Fruit fly (Drosophila melanogaster): ENCODE measurements around the gene CG42751.

CG42751 gene

DNA sequence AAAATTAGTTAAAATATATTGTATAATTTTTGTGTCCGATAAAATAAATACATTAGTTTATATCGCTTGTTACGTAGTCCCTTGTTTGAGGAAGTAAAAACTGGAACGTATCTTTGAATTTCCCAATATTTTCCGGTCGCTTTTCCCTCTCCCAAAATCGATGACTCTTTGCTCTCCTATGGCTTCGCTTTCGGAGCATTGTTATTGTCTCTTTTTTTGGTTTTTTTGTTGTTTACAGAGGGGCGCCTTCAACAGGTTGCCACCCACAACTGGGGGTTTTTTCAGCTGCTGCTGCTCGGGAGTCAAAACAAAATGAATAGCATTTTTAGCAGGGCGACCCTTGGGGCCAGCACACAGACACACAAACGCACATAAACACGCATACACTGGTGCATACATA lies 21.7 kb downstream of the CG42751 start:
- TF ChIP-seq h (GFP tag; optimal IDR thresholded peaks at IDR 0.05), result no peak
- no peak for TF ChIP-seq HLH106 (tag; optimal IDR thresholded peaks at IDR 0.05)
- TF ChIP-seq Vsx2 (GFP tag; optimal IDR thresholded peaks at IDR 0.05; ENCODE audit: partially characterized antibody), result no peak
- TF ChIP-seq Mio (GFP tag; optimal IDR thresholded peaks at IDR 0.05), result no peak
- no peak for TF ChIP-seq Hr78 (GFP tag; optimal IDR thresholded peaks at IDR 0.05)
- TF ChIP-seq OdsH (GFP tag; optimal IDR thresholded peaks at IDR 0.05), result no peak
- TF ChIP-seq Hnf4 (GFP tag; optimal IDR thresholded peaks at IDR 0.05), result no peak

- no peak for TF ChIP-seq usp (GFP tag; optimal IDR thresholded peaks at IDR 0.05)
- no peak for TF ChIP-seq CrebA (GFP tag; optimal IDR thresholded peaks at IDR 0.05; ENCODE audit: borderline replicate concordance)
- no peak for TF ChIP-seq psq (GFP tag; optimal IDR thresholded peaks at IDR 0.05)
- no peak for TF ChIP-seq Rel (GFP tag; optimal IDR thresholded peaks at IDR 0.05)
- TF ChIP-seq Rel (tag; optimal IDR thresholded peaks at IDR 0.05), result no peak
Observed at dm6 chr2L:11878812-11879328, 25.6 kb downstream of the CG42751 start.

- TF ChIP-seq Mio (GFP tag; optimal IDR thresholded peaks at IDR 0.05), result no peak
- TF ChIP-seq dmrt93B (GFP tag; optimal IDR thresholded peaks at IDR 0.05), result no peak
- no peak for TF ChIP-seq CrebA (GFP tag; optimal IDR thresholded peaks at IDR 0.05; ENCODE audit: borderline replicate concordance)
- TF ChIP-seq usp (GFP tag; optimal IDR thresholded peaks at IDR 0.05), result no peak
- no peak for TF ChIP-seq sage (GFP tag; optimal IDR thresholded peaks at IDR 0.05)
- TF ChIP-seq OdsH (GFP tag; optimal IDR thresholded peaks at IDR 0.05), result no peak
- no peak for TF ChIP-seq Hr83 (GFP tag; optimal IDR thresholded peaks at IDR 0.05; ENCODE audit: poor library complexity, severe bottlenecking)
- no peak for TF ChIP-seq N (GFP tag; optimal IDR thresholded peaks at IDR 0.05)
- no peak for TF ChIP-seq CG32264 (GFP tag; optimal IDR thresholded peaks at IDR 0.05)
- no peak for TF ChIP-seq Abd-B (GFP tag; optimal IDR thresholded peaks at IDR 0.05)
- no peak for TF ChIP-seq Vsx2 (GFP tag; optimal IDR thresholded peaks at IDR 0.05; ENCODE audit: partially characterized antibody)
- no peak for TF ChIP-seq psq (GFP tag; optimal IDR thresholded peaks at IDR 0.05)
- no peak for TF ChIP-seq HLH106 (tag; optimal IDR thresholded peaks at IDR 0.05)
- TF ChIP-seq brk (GFP tag; optimal IDR thresholded peaks at IDR 0.05), result no peak
- no peak for TF ChIP-seq Sp1 (GFP tag; optimal IDR thresholded peaks at IDR 0.05)
- TF ChIP-seq br (GFP tag; optimal IDR thresholded peaks at IDR 0.05), result no peak
- TF ChIP-seq Dif (GFP tag; optimal IDR thresholded peaks at IDR 0.05; ENCODE audit: partially characterized antibody), result no peak
Observed at dm6 chr2L:11893269-11893668, 40.0 kb downstream of the CG42751 start.

dm6 chr2L:11902483-11902882 lies 49.3 kb downstream of the CG42751 start:
- TF ChIP-seq rgr (GFP tag; optimal IDR thresholded peaks at IDR 0.05) (no peak), ey (GFP tag; optimal IDR thresholded peaks at IDR 0.05) (no peak), jim (GFP tag; optimal IDR thresholded peaks at IDR 0.05) (no peak), lola (GFP tag; optimal IDR thresholded peaks at IDR 0.05) (no peak), GATAd (GFP tag; optimal IDR thresholded peaks at IDR 0.05) (no peak)

DNA sequence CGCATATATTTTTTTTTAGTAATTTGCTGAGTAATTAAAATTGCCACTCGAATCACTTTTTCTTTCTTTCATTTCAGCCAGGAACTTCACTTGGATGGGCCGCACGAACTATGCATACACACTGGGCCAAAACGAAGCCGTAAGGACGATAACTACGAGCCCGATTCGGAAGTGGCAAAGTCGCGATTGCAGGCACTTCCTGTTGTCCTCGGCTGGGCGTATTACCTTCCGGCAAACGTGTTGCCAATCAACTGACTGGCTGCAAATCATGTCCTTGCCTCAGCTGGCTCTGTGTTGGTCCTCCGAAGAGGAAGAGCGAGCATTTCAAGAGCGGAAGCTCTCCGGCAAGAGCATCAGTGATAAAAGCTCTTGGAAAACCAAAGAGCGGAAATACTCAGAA lies 50.1 kb downstream of the CG42751 start:
- no peak for TF ChIP-seq CG9705 (GFP tag; optimal IDR thresholded peaks at IDR 0.05)
- TF ChIP-seq CrebA (GFP tag; optimal IDR thresholded peaks at IDR 0.05; ENCODE audit: borderline replicate concordance), result no peak
- TF ChIP-seq Abd-B (GFP tag; optimal IDR thresholded peaks at IDR 0.05), result no peak
- TF ChIP-seq Mio (GFP tag; optimal IDR thresholded peaks at IDR 0.05), result no peak
- TF ChIP-seq Hr78 (GFP tag; optimal IDR thresholded peaks at IDR 0.05), result no peak
- no peak for TF ChIP-seq sv (GFP tag; optimal IDR thresholded peaks at IDR 0.05)
- no peak for TF ChIP-seq CG32264 (GFP tag; optimal IDR thresholded peaks at IDR 0.05)
- no peak for TF ChIP-seq OdsH (GFP tag; optimal IDR thresholded peaks at IDR 0.05)
- no peak for TF ChIP-seq tai (GFP tag; optimal IDR thresholded peaks at IDR 0.05)
- no peak for TF ChIP-seq sage (GFP tag; optimal IDR thresholded peaks at IDR 0.05)
- no peak for TF ChIP-seq Myc (optimal IDR thresholded peaks at IDR 0.05)
- no peak for TF ChIP-seq GATAd (GFP tag; optimal IDR thresholded peaks at IDR 0.05)
- TF ChIP-seq fru (GFP tag; optimal IDR thresholded peaks at IDR 0.05), result no peak

Measured in whole organism, wandering third instar larva.